Fruit fly (Drosophila melanogaster) whole organism, embryonic: ENCODE measurements around the gene Lgr1.

ENCODE experiments used
- Abd-B ChIP-seq: fragments of 200-800 bp; sonication (Bioruptor generic); optimal IDR thresholded peaks from 2 replicates; lab custom pipeline; 2018; ENCODE audit warnings: missing biosample characterization, mild to moderate bottlenecking, missing genetic modification characterization, moderate library complexity
- CG14860 ChIP-seq: fragments of 200-800 bp; sonication (Bioruptor generic); IDR thresholded peaks from 3 replicates; pipeline ENCODE4 v1.3.6; 2022; ENCODE audit warnings: missing biosample characterization, missing genetic modification characterization; ENCODE audit not compliant: partially characterized antibody
- CG15601 ChIP-seq: fragments of 200-800 bp; sonication (Bioruptor generic); optimal IDR thresholded peaks from 3 replicates; lab custom pipeline; 2019; ENCODE audit warnings: missing biosample characterization, mild to moderate bottlenecking, missing genetic modification characterization, moderate library complexity
- CG17186 ChIP-seq: fragments of 200-800 bp; sonication (Bioruptor generic); optimal IDR thresholded peaks from 3 replicates; lab custom pipeline; 2017; ENCODE audit warnings: missing biosample characterization, missing genetic modification reagents, missing genetic modification characterization
- CG17612 ChIP-seq: fragments of 200-800 bp; sonication (Bioruptor generic); IDR thresholded peaks from 2 replicates; pipeline ENCODE4 v1.3.6; 2022; ENCODE audit warnings: missing biosample characterization, missing genetic modification characterization
- CG2678 ChIP-seq: fragments of 200-800 bp; sonication (Bioruptor generic); optimal IDR thresholded peaks from 3 replicates; lab custom pipeline; 2019; ENCODE audit warnings: missing biosample characterization, mild to moderate bottlenecking, missing genetic modification characterization, moderate library complexity
- CG31365 ChIP-seq: fragments of 200-800 bp; sonication (Bioruptor generic); optimal IDR thresholded peaks from 2 replicates; lab custom pipeline; 2018; ENCODE audit warnings: missing biosample characterization, mild to moderate bottlenecking, missing genetic modification characterization
- CG3281 ChIP-seq: fragments of 200-800 bp; sonication (Bioruptor generic); optimal IDR thresholded peaks from 3 replicates; lab custom pipeline; 2017; ENCODE audit warnings: missing biosample characterization, mild to moderate bottlenecking, missing genetic modification characterization
- CG4360 ChIP-seq: fragments of 200-800 bp; sonication (Bioruptor generic); IDR thresholded peaks from 2 replicates; pipeline ENCODE4 v1.3.6; 2022; ENCODE audit warnings: missing biosample characterization, missing genetic modification characterization
- CG4617 ChIP-seq: fragments of 200-800 bp; sonication (Bioruptor generic); optimal IDR thresholded peaks from 3 replicates; lab custom pipeline; 2016; ENCODE audit warnings: missing biosample characterization, missing genetic modification characterization, borderline replicate concordance
- CG5245 ChIP-seq: fragments of 200-800 bp; sonication (Bioruptor generic); optimal IDR thresholded peaks from 3 replicates; lab custom pipeline; 2016; ENCODE audit warnings: missing biosample characterization, missing genetic modification characterization
- CG7963 ChIP-seq: fragments of 200-800 bp; sonication (Bioruptor generic); IDR thresholded peaks from 3 replicates; pipeline ENCODE4 v1.3.6; 2022; ENCODE audit warnings: missing biosample characterization, missing genetic modification characterization; ENCODE audit not compliant: partially characterized antibody
- CG8290 ChIP-seq, 3 experiments: fragments of 200-800 bp; sonication (Bioruptor generic); optimal IDR thresholded peaks; 2 replicates each; lab custom pipeline; 2016 to 2019; ENCODE audit warnings: missing biosample characterization in 3 of 3, missing genetic modification characterization in 3 of 3, mild to moderate bottlenecking in 2 of 3, moderate library complexity in 1 of 3
- CG8765 ChIP-seq: fragments of 200-800 bp; sonication (Bioruptor generic); IDR thresholded peaks from 2 replicates; pipeline ENCODE4 v1.3.6; 2022; ENCODE audit warnings: missing biosample characterization, missing genetic modification characterization
- CG8924 ChIP-seq: fragments of 200-800 bp; optimal IDR thresholded peaks from 3 replicates; lab custom pipeline; 2019; ENCODE audit warnings: missing biosample characterization, mild to moderate bottlenecking, missing genetic modification characterization, moderate library complexity
- CG9437 ChIP-seq: fragments of 200-800 bp; sonication (Bioruptor generic); optimal IDR thresholded peaks from 2 replicates; lab custom pipeline; 2018; ENCODE audit warnings: missing biosample characterization, mild to moderate bottlenecking, missing genetic modification characterization
- CG9817 ChIP-seq: fragments of 200-800 bp; sonication (Bioruptor generic); optimal IDR thresholded peaks from 2 replicates; lab custom pipeline; 2018; ENCODE audit warnings: missing biosample characterization, mild to moderate bottlenecking, missing genetic modification characterization, moderate library complexity
- CTCF ChIP-seq: fragments of 200-800 bp; sonication (Bioruptor generic); optimal IDR thresholded peaks from 2 replicates; lab custom pipeline; 2017; ENCODE audit warnings: missing biosample characterization, mild to moderate bottlenecking, missing genetic modification characterization, moderate library complexity
- D19A ChIP-seq: fragments of 200-800 bp; optimal IDR thresholded peaks from 3 replicates; lab custom pipeline; 2019; ENCODE audit warnings: missing biosample characterization, mild to moderate bottlenecking, missing genetic modification characterization, moderate library complexity
- Doc3 ChIP-seq: fragments of 200-800 bp; sonication (Bioruptor generic); IDR thresholded peaks from 3 replicates; pipeline ENCODE4 v1.3.6; 2022; ENCODE audit warnings: missing biosample characterization, missing genetic modification characterization; ENCODE audit not compliant: partially characterized antibody
- Dp ChIP-seq: fragments of 200-800 bp; sonication (Bioruptor generic); optimal IDR thresholded peaks from 2 replicates; lab custom pipeline; 2018; ENCODE audit warnings: missing biosample characterization, mild to moderate bottlenecking, missing genetic modification characterization, moderate library complexity
- Dref ChIP-seq: fragments of 200-800 bp; sonication (Bioruptor generic); IDR thresholded peaks from 2 replicates; pipeline ENCODE4 v1.3.6; 2022; ENCODE audit warnings: missing biosample characterization, missing genetic modification characterization
- E2f2 ChIP-seq: fragments of 200-800 bp; sonication (Bioruptor generic); IDR thresholded peaks from 2 replicates; pipeline ENCODE4 v1.3.6; 2022; ENCODE audit warnings: missing biosample characterization, missing genetic modification characterization
- Hr3 ChIP-seq: fragments of 200-800 bp; sonication (Bioruptor generic); optimal IDR thresholded peaks from 3 replicates; lab custom pipeline; 2016; ENCODE audit warnings: missing biosample characterization, missing genetic modification characterization
- Jarid2 ChIP-seq: fragments of 200-800 bp; sonication (Bioruptor generic); optimal IDR thresholded peaks from 3 replicates; lab custom pipeline; 2017; ENCODE audit warnings: mild to moderate bottlenecking, missing biosample characterization, missing genetic modification reagents, missing genetic modification characterization
- Mes4 ChIP-seq: fragments of 200-800 bp; sonication (Bioruptor generic); optimal IDR thresholded peaks from 2 replicates; lab custom pipeline; 2016; ENCODE audit warnings: missing biosample characterization, missing genetic modification characterization
- Opbp ChIP-seq: fragments of 200-800 bp; sonication (Bioruptor generic); IDR thresholded peaks from 3 replicates; pipeline ENCODE4 v1.3.6; 2022; ENCODE audit warnings: missing biosample characterization, missing genetic modification characterization; ENCODE audit not compliant: partially characterized antibody
- Scr ChIP-seq: fragments of 200-800 bp; sonication (Bioruptor generic); IDR thresholded peaks from 2 replicates; pipeline ENCODE4 v1.3.6; 2022; ENCODE audit warnings: missing biosample characterization, missing genetic modification characterization; ENCODE audit not compliant: partially characterized antibody
- Sox100B ChIP-seq: fragments of 200-800 bp; sonication (Bioruptor generic); optimal IDR thresholded peaks from 3 replicates; lab custom pipeline; 2018; ENCODE audit warnings: missing biosample characterization, mild to moderate bottlenecking, missing genetic modification characterization
- Spps ChIP-seq: fragments of 200-800 bp; sonication (Bioruptor generic); optimal IDR thresholded peaks from 2 replicates; lab custom pipeline; 2018; ENCODE audit warnings: missing biosample characterization, mild to moderate bottlenecking, missing genetic modification characterization
- Tbp ChIP-seq: fragments of >200 bp; optimal IDR thresholded peaks from 2 replicates; lab custom pipeline; 2018; ENCODE audit warnings: missing biosample characterization, missing genetic modification characterization
- YL-1 ChIP-seq: fragments of 200-800 bp; sonication (Bioruptor generic); optimal IDR thresholded peaks from 3 replicates; lab custom pipeline; 2017; ENCODE audit warnings: missing biosample characterization, mild to moderate bottlenecking, missing genetic modification characterization
- bbx ChIP-seq: fragments of 200-800 bp; sonication (Bioruptor generic); IDR thresholded peaks from 2 replicates; pipeline ENCODE4 v1.3.6; 2022; ENCODE audit warnings: missing biosample characterization, missing genetic modification characterization; ENCODE audit not compliant: partially characterized antibody
- bcd ChIP-seq: fragments of 200-800 bp; sonication (Bioruptor generic); optimal IDR thresholded peaks from 2 replicates; lab custom pipeline; 2017; ENCODE audit warnings: missing biosample characterization, mild to moderate bottlenecking, missing genetic modification characterization
- bigmax ChIP-seq: fragments of 200-800 bp; sonication (Bioruptor generic); optimal IDR thresholded peaks from 2 replicates; lab custom pipeline; 2018; ENCODE audit warnings: missing biosample characterization, mild to moderate bottlenecking, missing genetic modification characterization
- chif ChIP-seq, 2 experiments: fragments of 200-800 bp; sonication (Bioruptor generic); optimal IDR thresholded peaks; 3 replicates each; lab custom pipeline; 2016; ENCODE audit warnings: missing biosample characterization in 2 of 2, missing genetic modification characterization in 2 of 2
- crc ChIP-seq: fragments of 200-800 bp; sonication (Bioruptor generic); optimal IDR thresholded peaks from 2 replicates; lab custom pipeline; 2016; ENCODE audit warnings: missing biosample characterization, missing genetic modification characterization
- gcm ChIP-seq: fragments of 200-800 bp; sonication (Bioruptor generic); optimal IDR thresholded peaks from 2 replicates; lab custom pipeline; 2019; ENCODE audit warnings: missing biosample characterization, mild to moderate bottlenecking, missing genetic modification characterization, moderate library complexity
- gem ChIP-seq: fragments of 200-800 bp; sonication (Bioruptor generic); optimal IDR thresholded peaks from 2 replicates; lab custom pipeline; 2019; ENCODE audit warnings: missing biosample characterization, mild to moderate bottlenecking, missing genetic modification characterization, moderate library complexity
- grn ChIP-seq: fragments of 200-800 bp; sonication (Bioruptor generic); optimal IDR thresholded peaks from 3 replicates; lab custom pipeline; 2017; ENCODE audit warnings: missing biosample characterization, missing genetic modification characterization
- h ChIP-seq: fragments of >200 bp; optimal IDR thresholded peaks from 2 replicates; lab custom pipeline; 2017
- kah ChIP-seq: fragments of 200-800 bp; sonication (Bioruptor generic); optimal IDR thresholded peaks from 2 replicates; lab custom pipeline; 2018; ENCODE audit warnings: missing biosample characterization, mild to moderate bottlenecking, missing genetic modification characterization
- ro ChIP-seq: fragments of 200-800 bp; sonication (Bioruptor generic); IDR thresholded peaks from 2 replicates; pipeline ENCODE4 v1.3.6; 2022; ENCODE audit warnings: missing biosample characterization, missing genetic modification characterization
- sd ChIP-seq: fragments of 200-800 bp; sonication (Bioruptor generic); optimal IDR thresholded peaks from 3 replicates; lab custom pipeline; 2018; ENCODE audit warnings: missing biosample characterization, mild to moderate bottlenecking, missing genetic modification characterization, moderate library complexity
- sens ChIP-seq: fragments of 200-800 bp; sonication (Bioruptor generic); peaks from one replicate; lab custom pipeline; 2016; ENCODE audit warnings: missing biosample characterization, missing genetic modification characterization
- sens-2 ChIP-seq: fragments of 200-800 bp; sonication (Bioruptor generic); IDR thresholded peaks from 2 replicates; pipeline ENCODE4 v1.3.6; 2022; ENCODE audit warnings: missing biosample characterization, missing genetic modification characterization
- tgo ChIP-seq: fragments of 200-800 bp; sonication (Bioruptor generic); IDR thresholded peaks from 3 replicates; pipeline ENCODE4 v1.3.6; 2022; ENCODE audit warnings: missing biosample characterization, missing genetic modification characterization
- vvl ChIP-seq: fragments of 200-800 bp; sonication (Bioruptor generic); IDR thresholded peaks from 2 replicates; pipeline ENCODE4 v1.3.6; 2022; ENCODE audit warnings: missing biosample characterization, missing genetic modification characterization

Gene Lgr1

dm6 chr3R:17718760-17719625 is 6.6 kb upstream of the Lgr1 start, which contains the start of gene Pxt (continued):
- TF ChIP-seq CG2678: no peak
- no peak for TF ChIP-seq CG8290 (GFP tag; optimal IDR thresholded peaks at IDR 0.05; lab: Kevin White, UChicago)
- TF ChIP-seq CG8290 (tag; optimal IDR thresholded peaks at IDR 0.05; lab: Kevin White, UChicago): peak in 1 of 2 experiments; percentile 28
- TF ChIP-seq bigmax (GFP tag; lab: Kevin White, UChicago): no peak
- peak; percentile 53 for TF ChIP-seq CTCF
- peak; percentile 97 for TF ChIP-seq CG31365 (tag; lab: Kevin White, UChicago)
- TF ChIP-seq sens: peak; percentile 69
- no peak for TF ChIP-seq CG4360 (GFP tag; lab: Robert Waterston, UW)
- TF ChIP-seq sd (tag; lab: Kevin White, UChicago): peak; percentile 75
- peak; percentile 87 for TF ChIP-seq E2f2 (GFP tag; lab: Robert Waterston, UW)
- TF ChIP-seq CG9437: peak; percentile 93
- TF ChIP-seq Dp: peak; percentile 82
- TF ChIP-seq sens-2 (GFP tag; lab: Robert Waterston, UW): no peak
- TF ChIP-seq CG15601 (tag; lab: Kevin White, UChicago): peak; percentile 27
- TF ChIP-seq Dref: peak; percentile 70
- peak; percentile 21; the same call in 1 of the 3 replicates for TF ChIP-seq Opbp (GFP tag; lab: Robert Waterston, UW)
- no peak for TF ChIP-seq Scr (GFP tag; lab: Robert Waterston, UW)
- no peak for TF ChIP-seq CG8765
- peak; percentile 99 for TF ChIP-seq CG17186 (GFP tag; lab: Kevin White, UChicago)
- TF ChIP-seq Sox100B (GFP tag; lab: Kevin White, UChicago): peak; percentile 8
- TF ChIP-seq, all 482 proteins: peak for 32

DNA sequence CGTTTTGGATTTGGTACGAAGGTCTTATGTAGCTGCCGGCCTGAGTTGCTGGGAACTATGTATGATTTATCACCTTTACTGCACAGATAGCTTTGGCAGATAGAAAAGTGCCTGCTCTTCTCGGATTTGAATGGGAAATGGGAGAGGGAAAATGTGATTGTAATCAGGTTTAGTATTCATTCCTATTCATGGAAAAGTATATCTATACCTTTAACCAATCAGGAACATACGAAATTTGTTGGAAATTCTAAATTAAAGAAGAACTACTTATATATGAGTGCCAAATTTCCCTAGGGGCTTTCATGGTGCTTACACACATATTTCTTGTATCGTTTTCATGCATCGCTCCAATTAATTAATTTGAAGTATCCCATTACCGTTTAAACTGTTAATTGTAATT is 614 bp upstream of the Lgr1 start, which contains the start of gene Atg8b:
Atg8b (minus strand) TSS at position 101 of the 400 bp plus-strand sequence.
- no peak for TF ChIP-seq kah (GFP tag; lab: Kevin White, UChicago)
- TF ChIP-seq CG7963 (GFP tag; lab: Robert Waterston, UW): no peak
- TF ChIP-seq bcd (GFP tag; lab: Kevin White, UChicago): no peak
- TF ChIP-seq grn (GFP tag; lab: Kevin White, UChicago): no peak
- no peak for TF ChIP-seq bbx (GFP tag; lab: Robert Waterston, UW)
- TF ChIP-seq h (lab: Kevin White, UChicago): no peak
- no peak for TF ChIP-seq Hr3
- TF ChIP-seq crc (GFP tag; lab: Kevin White, UChicago): no peak
- no peak for TF ChIP-seq D19A (tag; lab: Kevin White, UChicago)
- TF ChIP-seq ro (GFP tag; lab: Robert Waterston, UW): no peak
- TF ChIP-seq CG4617 (GFP tag; lab: Kevin White, UChicago): no peak
- TF ChIP-seq Jarid2 (GFP tag; lab: Kevin White, UChicago): no peak
- no peak for TF ChIP-seq sens
- no peak for TF ChIP-seq YL-1
- TF ChIP-seq gcm (GFP tag; lab: Kevin White, UChicago): no peak
- TF ChIP-seq CG5245: no peak
- TF ChIP-seq, all 482 proteins: peak for 0

dm6 chr3R:17733261-17733660 is 7.7 kb downstream of the Lgr1 start, which contains the start of gene CG14321:
Gene CG14321, plus strand, starts transcription at chr3R:17733598.
- peak; percentile 88 for TF ChIP-seq CG14860
- no peak for TF ChIP-seq Doc3 (GFP tag; lab: Robert Waterston, UW)
- TF ChIP-seq CG9437: no peak
- 0 out of 3 replicates have a peak, but pooled peaks have one; percentile 16 for TF ChIP-seq CG7963 (GFP tag; lab: Robert Waterston, UW)
- no peak for TF ChIP-seq Tbp
- TF ChIP-seq Spps: no peak
- no peak for TF ChIP-seq CG9817 (tag; lab: Kevin White, UChicago)
- no peak for TF ChIP-seq gem (tag; lab: Kevin White, UChicago)
- no peak for TF ChIP-seq tgo (GFP tag; lab: Robert Waterston, UW)
- peak; percentile 5 for TF ChIP-seq CG3281 (GFP tag; lab: Kevin White, UChicago)
- no peak for TF ChIP-seq Mes4 (GFP tag; lab: Kevin White, UChicago)
- no peak for TF ChIP-seq Abd-B (GFP tag; lab: Kevin White, UChicago)
- TF ChIP-seq vvl (GFP tag; lab: Robert Waterston, UW): no peak
- no peak for TF ChIP-seq CG17612 (GFP tag; lab: Robert Waterston, UW)
- TF ChIP-seq chif (GFP tag; optimal IDR thresholded peaks at IDR 0.05; lab: Kevin White, UChicago): no peak
- no peak for TF ChIP-seq CG8924
